Worm (Caenorhabditis elegans) whole organism, young adult: ENCODE results near the gene Y54H5A.2.

Experiments used
- D2030.7 ChIP-seq: fragments of 200-800 bp; sonication (Bioruptor generic); IDR thresholded peaks from 2 replicates; pipeline ENCODE4 v1.3.6; 2022; ENCODE audit warnings: missing genetic modification reagents, missing genetic modification characterization, missing compliant biosample characterization
- F23B12.7 ChIP-seq: sonication (generic microtip); optimal IDR thresholded peaks from 2 replicates; lab custom pipeline; 2017; ENCODE audit warnings: missing genetic modification characterization, mild to moderate bottlenecking, missing compliant biosample characterization, antibody characterized with exemption, moderate library complexity; ENCODE audit not compliant: insufficient read depth
- F57A8.1 ChIP-seq: fragments of 200-800 bp; sonication (Bioruptor generic); optimal IDR thresholded peaks from 2 replicates; lab custom pipeline; 2018; ENCODE audit warnings: mild to moderate bottlenecking, missing genetic modification characterization, moderate library complexity, missing compliant biosample characterization
- T26A5.8 ChIP-seq: sonication (generic microtip); optimal IDR thresholded peaks from 2 replicates; lab custom pipeline; 2016; ENCODE audit warnings: missing genetic modification characterization, missing compliant biosample characterization
- Y53G8AR.9 ChIP-seq: fragments of 200-800 bp; sonication (Bioruptor generic); conservative IDR thresholded peaks from 2 replicates; pipeline ENCODE4 v1.3.6; 2022; ENCODE audit warnings: missing genetic modification reagents, missing genetic modification characterization, missing compliant biosample characterization
- ZK185.1 ChIP-seq: sonication (generic microtip); optimal IDR thresholded peaks from 2 replicates; lab custom pipeline; 2016; ENCODE audit warnings: mild to moderate bottlenecking, missing genetic modification characterization, missing compliant biosample characterization; ENCODE audit not compliant: poor library complexity, severe bottlenecking
- akir-1 ChIP-seq: fragments of 200-800 bp; sonication (Bioruptor generic); optimal IDR thresholded peaks from 2 replicates; lab custom pipeline; 2018; ENCODE audit warnings: mild to moderate bottlenecking, missing genetic modification characterization, moderate library complexity, missing compliant biosample characterization
- ama-1 ChIP-seq, 3 experiments: fragments of 150-350 bp in 1 of 3; sonication (generic microtip) in 2 of 3; optimal IDR thresholded peaks; 2 replicates each; lab custom pipeline; 2014 to 2018; ENCODE audit warnings: missing biosample characterization in 2 of 3, missing genetic modification characterization in 2 of 3, missing genetic modification reagents in 2 of 3
- aptf-2 ChIP-seq: fragments of 200-800 bp; sonication (Bioruptor generic); conservative IDR thresholded peaks from 2 replicates; pipeline ENCODE4 v1.3.6; 2022; ENCODE audit warnings: missing genetic modification reagents, missing genetic modification characterization, missing compliant biosample characterization
- attf-3 ChIP-seq: fragments of 200-800 bp; sonication (Bioruptor generic); conservative IDR thresholded peaks from 2 replicates; pipeline ENCODE4 v1.3.6; 2022; ENCODE audit warnings: missing genetic modification reagents, missing genetic modification characterization, missing compliant biosample characterization
- attf-5 ChIP-seq: fragments of 200-800 bp; sonication (Bioruptor generic); optimal IDR thresholded peaks from 2 replicates; lab custom pipeline; 2018; ENCODE audit warnings: mild to moderate bottlenecking, missing genetic modification characterization, missing compliant biosample characterization
- bed-2 ChIP-seq: fragments of 200-800 bp; sonication (Bioruptor generic); IDR thresholded peaks from 2 replicates; pipeline ENCODE4 v1.3.6; 2022; ENCODE audit warnings: missing genetic modification reagents, missing genetic modification characterization, missing compliant biosample characterization
- cebp-1 ChIP-seq, 2 experiments: fragments of 200-800 bp in 1 of 2; sonication (Bioruptor generic) in 1 of 2; sonication (generic microtip) in 1 of 2; IDR thresholded peaks in 1 of 2; optimal IDR thresholded peaks in 1 of 2; 2 replicates each; pipeline versions ENCODE4 v1.3.6 to Lab custom; 2017 to 2022; ENCODE audit warnings: missing compliant biosample characterization in 2 of 2, missing genetic modification characterization in 2 of 2, mild to moderate bottlenecking in 1 of 2, missing genetic modification reagents in 1 of 2, moderate library complexity in 1 of 2
- ceh-100 ChIP-seq: fragments of 200-800 bp; sonication (Bioruptor generic); IDR thresholded peaks from 2 replicates; pipeline ENCODE4 v1.3.6; 2022; ENCODE audit warnings: missing genetic modification reagents, missing genetic modification characterization, missing compliant biosample characterization
- ceh-27 ChIP-seq: fragments of 200-800 bp; sonication (Bioruptor generic); optimal IDR thresholded peaks from 2 replicates; lab custom pipeline; 2018; ENCODE audit warnings: mild to moderate bottlenecking, missing genetic modification characterization, moderate library complexity, missing compliant biosample characterization
- ceh-91 ChIP-seq: fragments of 200-800 bp; sonication (Bioruptor generic); IDR thresholded peaks from 2 replicates; pipeline ENCODE4 v1.3.6; 2022; ENCODE audit warnings: missing genetic modification reagents, missing genetic modification characterization, missing compliant biosample characterization
- dpff-1 ChIP-seq: sonication (generic microtip); optimal IDR thresholded peaks from 2 replicates; lab custom pipeline; 2017; ENCODE audit warnings: mild to moderate bottlenecking, missing genetic modification characterization, missing compliant biosample characterization
- efl-1 ChIP-seq: fragments of 150-350 bp; optimal IDR thresholded peaks from 2 replicates; lab custom pipeline; 2014; ENCODE audit warnings: missing biosample characterization, missing genetic modification reagents, missing genetic modification characterization
- egl-44 ChIP-seq: fragments of 200-800 bp; sonication (Bioruptor generic); IDR thresholded peaks from 2 replicates; pipeline ENCODE4 v1.3.6; 2022; ENCODE audit warnings: missing genetic modification reagents, missing genetic modification characterization, missing compliant biosample characterization
- egrh-3 ChIP-seq: fragments of 200-800 bp; sonication (Bioruptor generic); IDR thresholded peaks from 2 replicates; pipeline ENCODE4 v1.3.6; 2022; ENCODE audit warnings: missing genetic modification reagents, missing genetic modification characterization, missing compliant biosample characterization
- ekl-4 ChIP-seq: fragments of 200-800 bp; sonication (Bioruptor generic); IDR thresholded peaks from 2 replicates; pipeline ENCODE4 v1.3.6; 2022; ENCODE audit warnings: missing genetic modification reagents, missing genetic modification characterization, missing compliant biosample characterization
- hmg-1.2 ChIP-seq: fragments of 200-800 bp; sonication (Bioruptor generic); IDR thresholded peaks from 2 replicates; pipeline ENCODE4 v1.3.6; 2022; ENCODE audit warnings: missing genetic modification reagents, missing genetic modification characterization, missing compliant biosample characterization
- lin-26 ChIP-seq: fragments of 200-800 bp; sonication (Bioruptor generic); IDR thresholded peaks from 2 replicates; pipeline ENCODE4 v1.3.6; 2022; ENCODE audit warnings: missing genetic modification reagents, missing genetic modification characterization, missing compliant biosample characterization
- madf-10 ChIP-seq: sonication (generic microtip); optimal IDR thresholded peaks from 2 replicates; lab custom pipeline; 2016; ENCODE audit warnings: mild to moderate bottlenecking, missing genetic modification characterization, missing compliant biosample characterization
- madf-6 ChIP-seq: fragments of 200-800 bp; sonication (Bioruptor generic); IDR thresholded peaks from 2 replicates; pipeline ENCODE4 v1.3.6; 2022; ENCODE audit warnings: missing genetic modification reagents, missing genetic modification characterization, missing compliant biosample characterization
- madf-8 ChIP-seq: fragments of 200-800 bp; sonication (Bioruptor generic); conservative IDR thresholded peaks from 2 replicates; pipeline ENCODE4 v1.3.6; 2022; ENCODE audit warnings: missing genetic modification reagents, missing genetic modification characterization, missing compliant biosample characterization
- mcd-1 ChIP-seq: fragments of 200-800 bp; sonication (Bioruptor generic); IDR thresholded peaks from 2 replicates; pipeline ENCODE4 v1.3.6; 2022; ENCODE audit warnings: missing genetic modification reagents, missing genetic modification characterization, missing compliant biosample characterization
- nhr-120 ChIP-seq: fragments of 200-800 bp; sonication (Bioruptor generic); IDR thresholded peaks from 2 replicates; pipeline ENCODE4 v1.3.6; 2022; ENCODE audit warnings: missing genetic modification characterization, missing compliant biosample characterization
- nhr-27 ChIP-seq: fragments of 200-800 bp; sonication (Bioruptor generic); optimal IDR thresholded peaks from 2 replicates; lab custom pipeline; 2018; ENCODE audit warnings: mild to moderate bottlenecking, missing genetic modification characterization, moderate library complexity, missing compliant biosample characterization
- repo-1 ChIP-seq: sonication (generic microtip); optimal IDR thresholded peaks from 2 replicates; lab custom pipeline; 2017; ENCODE audit warnings: mild to moderate bottlenecking, missing genetic modification characterization, missing compliant biosample characterization
- sdz-38 ChIP-seq: sonication (generic microtip); optimal IDR thresholded peaks from 2 replicates; lab custom pipeline; 2016; ENCODE audit warnings: missing genotype, missing genetic modification characterization, missing compliant biosample characterization
- sea-2 ChIP-seq: fragments of 200-800 bp; sonication (Bioruptor generic); IDR thresholded peaks from 2 replicates; pipeline ENCODE4 v1.3.6; 2022; ENCODE audit warnings: missing genetic modification characterization, missing compliant biosample characterization
- somi-1 ChIP-seq: fragments of 200-800 bp; sonication (Bioruptor generic); optimal IDR thresholded peaks from 2 replicates; lab custom pipeline; 2018; ENCODE audit warnings: mild to moderate bottlenecking, missing genetic modification characterization, missing compliant biosample characterization
- sptf-2 ChIP-seq: fragments of 200-800 bp; sonication (Bioruptor generic); optimal IDR thresholded peaks from 2 replicates; lab custom pipeline; 2018; ENCODE audit warnings: mild to moderate bottlenecking, missing genetic modification characterization, missing compliant biosample characterization
- tbp1 ChIP-seq: fragments of 200-800 bp; sonication (Bioruptor generic); optimal IDR thresholded peaks from 2 replicates; lab custom pipeline; 2018; ENCODE audit warnings: mild to moderate bottlenecking, missing genetic modification characterization, missing compliant biosample characterization
- tbx-9 ChIP-seq: sonication (generic microtip); optimal IDR thresholded peaks from 2 replicates; lab custom pipeline; 2016; ENCODE audit warnings: borderline replicate concordance, missing genetic modification characterization, inconsistent platforms, missing compliant biosample characterization

Gene Y54H5A.2

DNA sequence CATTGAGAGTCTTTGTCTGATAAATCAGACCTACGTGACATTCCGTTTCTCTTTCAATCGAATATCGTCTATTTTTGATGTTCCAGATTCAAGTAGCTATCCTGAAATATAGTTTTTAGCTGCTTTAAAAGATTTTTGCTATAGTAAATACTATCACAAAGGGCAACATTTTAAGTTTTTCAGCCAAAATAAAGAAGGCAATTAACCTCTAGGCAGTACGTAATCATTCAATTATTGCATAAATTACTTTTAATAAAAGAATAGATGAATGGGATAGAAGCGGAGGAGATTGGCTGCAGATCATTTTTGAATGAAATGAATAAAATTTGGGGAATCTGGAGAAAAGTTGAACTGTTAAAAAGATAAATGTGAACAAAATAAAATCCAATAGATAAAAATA is 20.3 kb upstream of the Y54H5A.2 start, which contains the start of gene ulp-1 (continued):
- TF ChIP-seq F23B12.7 (tag; lab: Kevin White, UChicago) (no peak), tbp1 (GFP tag; lab: Kevin White, UChicago) (no peak), madf-10 (tag; lab: Kevin White, UChicago) (no peak), ama-1 (optimal IDR thresholded peaks at IDR 0.05; lab: Kevin White, UChicago) (no peak), ama-1 (GFP tag; optimal IDR thresholded peaks at IDR 0.05; lab: Kevin White, UChicago) (peak in 1 of 2 experiments; percentile 16)

DNA sequence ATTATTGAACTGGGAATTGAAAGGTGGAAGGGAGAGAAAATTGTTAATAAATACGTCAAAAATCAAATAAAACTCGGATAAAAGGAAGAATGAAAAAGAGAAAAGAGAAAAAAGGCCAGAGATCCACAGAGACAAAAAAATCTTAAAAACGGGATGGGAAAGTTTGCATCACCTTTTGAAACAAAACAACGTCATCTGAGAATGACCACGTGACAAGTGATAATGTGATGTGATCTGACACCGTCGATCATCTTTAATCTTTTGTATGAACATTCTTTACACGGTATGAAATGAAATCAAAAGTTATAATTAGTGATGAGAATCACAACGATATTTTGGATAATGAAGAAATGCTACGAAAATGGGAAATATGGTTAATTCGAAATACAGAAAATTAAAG is 16.4 kb upstream of the Y54H5A.2 start:
- TF ChIP-seq F23B12.7 (tag; lab: Kevin White, UChicago): no peak
- no peak for TF ChIP-seq egrh-3 (GFP tag; lab: Robert Waterston, UW)
- no peak for TF ChIP-seq nhr-27 (tag; lab: Kevin White, UChicago)
- TF ChIP-seq repo-1 (tag; lab: Kevin White, UChicago): no peak
- no peak for TF ChIP-seq ceh-91 (GFP tag; lab: Robert Waterston, UW)
- no peak for TF ChIP-seq tbx-9 (tag; lab: Kevin White, UChicago)
- no peak for TF ChIP-seq cebp-1 (GFP tag; IDR thresholded peaks at IDR 0.05; lab: Robert Waterston, UW)
- TF ChIP-seq cebp-1 (tag; optimal IDR thresholded peaks at IDR 0.05; lab: Kevin White, UChicago): peak; percentile 8

DNA sequence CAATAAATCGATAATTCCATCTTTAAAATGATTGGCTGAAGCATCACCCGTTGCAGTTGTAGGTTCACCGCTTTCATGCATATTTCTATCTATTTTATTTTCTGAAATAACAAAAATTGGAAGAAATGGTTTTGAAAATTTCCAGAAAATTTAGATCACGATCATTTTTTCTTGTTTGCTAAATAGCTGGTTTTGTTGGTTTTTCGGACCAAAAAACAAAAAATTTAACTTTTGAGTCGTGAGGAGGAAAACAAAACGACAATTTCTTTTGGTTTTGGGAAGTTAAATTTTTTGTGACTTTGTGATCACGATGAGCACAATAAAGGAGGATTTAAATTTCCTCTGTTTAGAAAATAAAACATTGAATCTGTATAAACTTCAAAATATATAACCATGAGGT is 15.8 kb upstream of the Y54H5A.2 start, which contains the start of gene T10F2.2:
TSS of gene T10F2.2 (minus strand) at position 101 of the 400 bp plus-strand sequence.
- TF ChIP-seq F57A8.1: no peak
- TF ChIP-seq ZK185.1 (tag; lab: Kevin White, UChicago): no peak
- no peak for TF ChIP-seq D2030.7
- no peak for TF ChIP-seq efl-1 (GFP tag; lab: Kevin White, UChicago)
- TF ChIP-seq sea-2 (GFP tag; lab: Robert Waterston, UW): no peak
- TF ChIP-seq akir-1: no peak
- TF ChIP-seq madf-10 (tag; lab: Kevin White, UChicago): no peak
- no peak for TF ChIP-seq somi-1 (GFP tag; lab: Kevin White, UChicago)
- no peak for TF ChIP-seq egl-44 (GFP tag; lab: Robert Waterston, UW)
- no peak for TF ChIP-seq nhr-120 (GFP tag; lab: Robert Waterston, UW)
- no peak for TF ChIP-seq lin-26 (GFP tag; lab: Robert Waterston, UW)
- no peak for TF ChIP-seq T26A5.8 (tag; lab: Kevin White, UChicago)

DNA sequence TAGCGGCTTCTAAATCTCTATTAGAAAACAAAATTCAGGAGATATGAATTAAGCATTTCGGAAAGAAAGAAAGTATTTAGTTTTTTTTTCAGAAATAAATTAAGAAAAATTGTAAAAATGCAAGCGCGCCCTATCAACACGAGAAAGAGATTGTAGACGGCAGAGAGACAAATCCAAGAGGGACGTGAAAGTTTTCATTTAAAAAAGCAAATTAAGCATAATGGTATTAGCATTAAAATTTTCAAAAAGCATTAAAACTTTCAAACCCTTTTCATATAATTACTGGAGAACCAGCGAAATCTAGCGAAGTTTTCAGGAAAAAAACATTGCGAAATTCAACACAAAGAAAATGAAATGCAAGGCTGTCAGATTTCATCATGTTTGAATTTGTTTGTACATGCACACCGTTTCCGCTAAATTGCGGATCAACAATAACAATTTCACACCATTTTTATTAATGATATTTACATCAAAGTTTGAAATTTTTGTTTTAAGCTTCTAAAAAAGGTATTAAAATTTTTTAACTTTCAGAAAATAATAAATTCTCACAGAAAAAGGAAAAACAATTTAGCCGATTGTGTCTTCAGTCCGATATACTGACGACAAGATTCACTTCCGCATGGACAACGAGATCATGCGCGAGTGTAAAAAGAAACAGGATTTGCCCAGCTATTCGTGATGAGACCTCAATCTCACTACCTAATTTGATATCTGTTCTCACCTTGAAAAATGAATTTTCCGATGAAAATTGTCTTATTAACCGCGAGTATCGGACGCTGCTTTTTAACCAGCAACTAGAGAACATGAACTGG is 13.6 kb upstream of the Y54H5A.2 start, which contains the start of gene gars-1:
TSS of gene gars-1 (minus strand) at position 808 of the 812 bp plus-strand sequence.
- TF ChIP-seq ekl-4 (GFP tag; lab: Robert Waterston, UW) (no peak), tbp1 (GFP tag; lab: Kevin White, UChicago) (no peak), Y53G8AR.9 (0 out of 2 replicates have a peak, but pooled peaks have one; percentile 27), aptf-2 (GFP tag; lab: Robert Waterston, UW) (no peak), hmg-1.2 (GFP tag; lab: Robert Waterston, UW) (peak; percentile 41; the same call in 1 of the 2 replicates), attf-5 (peak; percentile 62), madf-6 (GFP tag; lab: Robert Waterston, UW) (peak; percentile 29; the same call in 1 of the 2 replicates), cebp-1 (GFP tag; IDR thresholded peaks at IDR 0.05; lab: Robert Waterston, UW) (peak; percentile 91), cebp-1 (tag; optimal IDR thresholded peaks at IDR 0.05; lab: Kevin White, UChicago) (peak; percentile 98)

DNA sequence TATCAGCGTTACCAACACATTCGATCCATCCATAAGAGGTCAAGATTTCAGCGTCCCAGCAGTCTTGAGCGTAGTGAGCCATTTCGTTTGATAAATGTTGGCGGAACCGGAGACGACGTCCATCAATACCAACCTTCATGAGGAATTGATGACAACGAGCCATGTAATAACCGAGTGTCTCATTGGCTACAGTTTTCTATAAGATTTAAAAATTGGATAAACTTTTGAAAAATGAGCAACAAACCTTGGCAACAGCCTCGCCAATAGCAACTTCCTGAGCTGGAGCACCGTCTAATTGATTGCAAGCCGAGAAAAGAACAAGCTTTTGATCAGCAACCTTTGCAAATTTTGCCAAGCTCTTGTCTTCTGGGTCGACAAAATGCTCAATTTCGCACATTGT is 11.4 kb upstream of the Y54H5A.2 start:
- TF ChIP-seq madf-8 (no peak), mcd-1 (no peak), repo-1 (tag; lab: Kevin White, UChicago) (no peak), attf-3 (no peak), bed-2 (GFP tag; lab: Robert Waterston, UW) (no peak), sptf-2 (no peak), efl-1 (GFP tag; lab: Kevin White, UChicago) (no peak), ceh-100 (no peak), hmg-1.2 (GFP tag; lab: Robert Waterston, UW) (no peak), ceh-27 (GFP tag; lab: Kevin White, UChicago) (no peak), sdz-38 (no peak), dpff-1 (tag; lab: Kevin White, UChicago) (no peak)
- TF ChIP-seq, all 124 proteins: peak for 0
